Fruit fly (Drosophila melanogaster) whole organism, embryonic: ENCODE data around the gene CG17768.

Experiments used
- Awh ChIP-seq: fragments of 200-800 bp; sonication (Bioruptor generic); IDR thresholded peaks from 2 replicates; pipeline ENCODE4, ENCODE4 v1.3.6; 2022; ENCODE audit warnings: missing biosample characterization, missing genetic modification characterization
- CG10366 ChIP-seq: fragments of 200-800 bp; sonication (Bioruptor generic); IDR thresholded peaks from 2 replicates; pipeline ENCODE4 v1.3.6; 2022; ENCODE audit warnings: missing biosample characterization, missing genetic modification characterization
- CG11247 ChIP-seq: fragments of 200-800 bp; sonication (Bioruptor generic); IDR thresholded peaks from 2 replicates; pipeline ENCODE4 v1.3.6; 2022; ENCODE audit warnings: missing biosample characterization, missing genetic modification characterization
- CG11560 ChIP-seq: fragments of 200-800 bp; sonication (Bioruptor generic); IDR thresholded peaks from 3 replicates; pipeline ENCODE4 v1.3.6; 2022; ENCODE audit warnings: missing biosample characterization, missing genetic modification characterization
- CG12769 ChIP-seq: fragments of 200-800 bp; sonication (Bioruptor generic); optimal IDR thresholded peaks from 2 replicates; lab custom pipeline; 2019; ENCODE audit warnings: missing biosample characterization, mild to moderate bottlenecking, missing genetic modification characterization, moderate library complexity
- CG12942 ChIP-seq: fragments of 200-800 bp; sonication (Bioruptor generic); optimal IDR thresholded peaks from 3 replicates; lab custom pipeline; 2016; ENCODE audit warnings: missing biosample characterization, missing genetic modification characterization
- CG16813 ChIP-seq: fragments of 200-800 bp; sonication (Bioruptor generic); IDR thresholded peaks from 3 replicates; pipeline ENCODE4 v1.3.6; 2022; ENCODE audit warnings: missing biosample characterization, missing genetic modification characterization; ENCODE audit not compliant: partially characterized antibody
- CG1832 ChIP-seq: fragments of 200-800 bp; sonication (Bioruptor generic); optimal IDR thresholded peaks from 2 replicates; lab custom pipeline; 2017; ENCODE audit warnings: missing biosample characterization, mild to moderate bottlenecking, missing genetic modification characterization, inconsistent platforms
- CG2889 ChIP-seq: fragments of 200-800 bp; sonication (Bioruptor generic); IDR thresholded peaks from 3 replicates; pipeline ENCODE4 v1.3.6; 2022; ENCODE audit warnings: missing biosample characterization, missing genetic modification characterization
- CG3065 ChIP-seq: fragments of 200-800 bp; sonication (Bioruptor generic); optimal IDR thresholded peaks from 2 replicates; lab custom pipeline; 2016; ENCODE audit warnings: missing biosample characterization, missing genetic modification characterization
- CG31365 ChIP-seq: fragments of 200-800 bp; sonication (Bioruptor generic); optimal IDR thresholded peaks from 2 replicates; lab custom pipeline; 2018; ENCODE audit warnings: missing biosample characterization, mild to moderate bottlenecking, missing genetic modification characterization
- CG33213 ChIP-seq: fragments of 200-800 bp; sonication (Bioruptor generic); optimal IDR thresholded peaks from 3 replicates; lab custom pipeline; 2016; ENCODE audit warnings: missing biosample characterization, missing genetic modification characterization
- CG34224 ChIP-seq: fragments of 200-800 bp; sonication (Bioruptor generic); IDR thresholded peaks from 3 replicates; pipeline ENCODE4 v1.3.6; 2022; ENCODE audit warnings: missing biosample characterization, missing genetic modification characterization; ENCODE audit not compliant: partially characterized antibody
- CG3726 ChIP-seq: fragments of 200-800 bp; sonication (Bioruptor generic); IDR thresholded peaks from 3 replicates; pipeline ENCODE4, ENCODE4 v1.3.6; 2022; ENCODE audit warnings: missing biosample characterization, missing genetic modification characterization
- CG42726 ChIP-seq: fragments of 200-800 bp; sonication (Bioruptor generic); IDR thresholded peaks from 2 replicates; pipeline ENCODE4 v1.3.6; 2022; ENCODE audit warnings: missing biosample characterization, missing genetic modification characterization; ENCODE audit not compliant: partially characterized antibody
- CG5180 ChIP-seq: fragments of 200-800 bp; sonication (Bioruptor generic); optimal IDR thresholded peaks from 3 replicates; lab custom pipeline; 2017; ENCODE audit warnings: missing biosample characterization, missing genetic modification characterization, mild to moderate bottlenecking, moderate library complexity, missing genetic modification reagents
- CG5245 ChIP-seq: fragments of 200-800 bp; sonication (Bioruptor generic); optimal IDR thresholded peaks from 3 replicates; lab custom pipeline; 2016; ENCODE audit warnings: missing biosample characterization, missing genetic modification characterization
- CG8924 ChIP-seq: fragments of 200-800 bp; optimal IDR thresholded peaks from 3 replicates; lab custom pipeline; 2019; ENCODE audit warnings: missing biosample characterization, mild to moderate bottlenecking, missing genetic modification characterization, moderate library complexity
- CG9797 ChIP-seq: fragments of 200-800 bp; sonication (Bioruptor generic); optimal IDR thresholded peaks from 3 replicates; lab custom pipeline; 2018; ENCODE audit warnings: missing biosample characterization, mild to moderate bottlenecking, missing genetic modification characterization
- CG9932 ChIP-seq: fragments of 200-800 bp; sonication (Bioruptor generic); IDR thresholded peaks from 2 replicates; pipeline ENCODE4 v1.3.6; 2022; ENCODE audit warnings: missing biosample characterization, missing genetic modification characterization
- CrebB ChIP-seq: fragments of 200-800 bp; sonication (Bioruptor generic); optimal IDR thresholded peaks from 3 replicates; lab custom pipeline; 2018; ENCODE audit warnings: missing biosample characterization, mild to moderate bottlenecking, missing genetic modification characterization
- Dll ChIP-seq: fragments of 200-800 bp; sonication (Bioruptor generic); IDR thresholded peaks from 4 replicates; pipeline ENCODE4 v1.3.6; 2022; ENCODE audit warnings: missing biosample characterization, missing genetic modification characterization; ENCODE audit not compliant: partially characterized antibody
- HLHmδ ChIP-seq: fragments of 200-800 bp; sonication (Bioruptor generic); optimal IDR thresholded peaks from 2 replicates; lab custom pipeline; 2018; ENCODE audit warnings: missing biosample characterization, mild to moderate bottlenecking, missing genetic modification characterization, moderate library complexity
- Lhr ChIP-seq: fragments of 200-800 bp; sonication (Bioruptor generic); optimal IDR thresholded peaks from 3 replicates; lab custom pipeline; 2017; ENCODE audit warnings: mild to moderate bottlenecking, missing biosample characterization, missing genetic modification reagents, missing genetic modification characterization
- Med ChIP-seq: fragments of 200-800 bp; sonication (Bioruptor generic); peaks from one replicate; lab custom pipeline; 2016; ENCODE audit warnings: missing biosample characterization, missing genetic modification characterization, mild to moderate bottlenecking, inconsistent platforms, moderate library complexity
- Opbp ChIP-seq: fragments of 200-800 bp; sonication (Bioruptor generic); IDR thresholded peaks from 3 replicates; pipeline ENCODE4 v1.3.6; 2022; ENCODE audit warnings: missing biosample characterization, missing genetic modification characterization; ENCODE audit not compliant: partially characterized antibody
- Sox100B ChIP-seq: fragments of 200-800 bp; sonication (Bioruptor generic); optimal IDR thresholded peaks from 3 replicates; lab custom pipeline; 2018; ENCODE audit warnings: missing biosample characterization, mild to moderate bottlenecking, missing genetic modification characterization
- Spps ChIP-seq: fragments of 200-800 bp; sonication (Bioruptor generic); optimal IDR thresholded peaks from 2 replicates; lab custom pipeline; 2018; ENCODE audit warnings: missing biosample characterization, mild to moderate bottlenecking, missing genetic modification characterization
- TFAM ChIP-seq: fragments of 200-800 bp; sonication (Bioruptor generic); optimal IDR thresholded peaks from 2 replicates; lab custom pipeline; 2017; ENCODE audit warnings: missing biosample characterization, missing genetic modification characterization, inconsistent platforms
- Usf ChIP-seq: fragments of 200-800 bp; sonication (Bioruptor generic); optimal IDR thresholded peaks from 2 replicates; lab custom pipeline; 2017; ENCODE audit warnings: missing genotype, missing biosample characterization, missing genetic modification characterization
- amos ChIP-seq: fragments of 200-800 bp; sonication (Bioruptor generic); IDR thresholded peaks from 2 replicates; pipeline ENCODE4 v1.3.6; 2022; ENCODE audit warnings: missing biosample characterization, missing genetic modification characterization; ENCODE audit not compliant: partially characterized antibody
- ato ChIP-seq: fragments of 200-800 bp; sonication (Bioruptor generic); IDR thresholded peaks from 2 replicates; pipeline ENCODE4 v1.3.6; 2022; ENCODE audit warnings: missing biosample characterization, missing genetic modification characterization; ENCODE audit not compliant: partially characterized antibody
- bsh ChIP-seq, 2 experiments: fragments of 200-800 bp; sonication (Bioruptor generic); optimal IDR thresholded peaks; 2 replicates each; lab custom pipeline; 2017 to 2018; ENCODE audit warnings: mild to moderate bottlenecking in 2 of 2, missing biosample characterization in 2 of 2, missing genetic modification characterization in 2 of 2, moderate library complexity in 1 of 2
- cas ChIP-seq: fragments of 200-800 bp; sonication (Bioruptor generic); IDR thresholded peaks from 2 replicates; pipeline ENCODE4 v1.3.6; 2022; ENCODE audit warnings: missing biosample characterization, missing genetic modification characterization
- chinmo ChIP-seq: fragments of 200-800 bp; sonication (Bioruptor generic); IDR thresholded peaks from 4 replicates; pipeline ENCODE4 v1.3.6; 2022; ENCODE audit warnings: missing biosample characterization, missing genetic modification characterization; ENCODE audit not compliant: partially characterized antibody
- crp ChIP-seq, 2 experiments: fragments of 200-800 bp; sonication (Bioruptor generic); optimal IDR thresholded peaks; 2 replicates in 1 of 2; 3 replicates in 1 of 2; lab custom pipeline; 2017; ENCODE audit warnings: missing biosample characterization in 2 of 2, missing genetic modification characterization in 2 of 2, mild to moderate bottlenecking in 1 of 2, moderate library complexity in 1 of 2
- hth ChIP-seq: fragments of >200 bp; optimal IDR thresholded peaks from 2 replicates; lab custom pipeline; 2017; ENCODE audit warnings: inconsistent platforms
- jumu ChIP-seq: fragments of 200-800 bp; sonication (Bioruptor generic); optimal IDR thresholded peaks from 3 replicates; lab custom pipeline; 2016; ENCODE audit warnings: missing biosample characterization, missing genetic modification characterization
- knrl ChIP-seq: fragments of 200-800 bp; sonication (Bioruptor generic); IDR thresholded peaks from 3 replicates; pipeline ENCODE4 v1.3.6; 2022; ENCODE audit warnings: missing biosample characterization, missing genetic modification characterization; ENCODE audit not compliant: partially characterized antibody
- lmd ChIP-seq: fragments of 200-800 bp; sonication (Bioruptor generic); IDR thresholded peaks from 2 replicates; pipeline ENCODE4 v1.3.6; 2022; ENCODE audit warnings: missing biosample characterization, missing genetic modification characterization
- mld ChIP-seq: fragments of 200-800 bp; sonication (Bioruptor generic); IDR thresholded peaks from 3 replicates; pipeline ENCODE4 v1.3.6; 2022; ENCODE audit warnings: missing biosample characterization, missing genetic modification characterization; ENCODE audit not compliant: partially characterized antibody
- nmo ChIP-seq: fragments of 200-800 bp; sonication (Bioruptor generic); optimal IDR thresholded peaks from 2 replicates; lab custom pipeline; 2018; ENCODE audit warnings: missing biosample characterization, mild to moderate bottlenecking, missing genetic modification characterization, moderate library complexity
- sima ChIP-seq: fragments of 200-800 bp; sonication (Bioruptor generic); optimal IDR thresholded peaks from 2 replicates; lab custom pipeline; 2016; ENCODE audit warnings: missing biosample characterization, missing genetic modification characterization
- slou ChIP-seq: fragments of 200-800 bp; sonication (Bioruptor generic); optimal IDR thresholded peaks from 3 replicates; lab custom pipeline; 2016; ENCODE audit warnings: missing biosample characterization, missing genetic modification characterization
- stwl ChIP-seq: fragments of 200-800 bp; sonication (Bioruptor generic); optimal IDR thresholded peaks from 3 replicates; lab custom pipeline; 2018; ENCODE audit warnings: missing biosample characterization, mild to moderate bottlenecking, missing genetic modification characterization, moderate library complexity
- tin ChIP-seq: fragments of 200-800 bp; sonication (Bioruptor generic); optimal IDR thresholded peaks from 3 replicates; lab custom pipeline; 2016; ENCODE audit warnings: missing biosample characterization, missing genetic modification characterization
- twi ChIP-seq: fragments of 200-800 bp; optimal IDR thresholded peaks from 2 replicates; lab custom pipeline; 2019; ENCODE audit warnings: missing biosample characterization, mild to moderate bottlenecking, missing genetic modification characterization, moderate library complexity
- tx ChIP-seq: fragments of 200-800 bp; sonication (Bioruptor generic); optimal IDR thresholded peaks from 2 replicates; lab custom pipeline; 2016; ENCODE audit warnings: missing biosample characterization, missing genetic modification characterization
- unc-4 ChIP-seq: fragments of 200-800 bp; sonication (Bioruptor generic); IDR thresholded peaks from 2 replicates; pipeline ENCODE4 v1.3.6; 2022; ENCODE audit warnings: missing biosample characterization, missing genetic modification characterization; ENCODE audit not compliant: partially characterized antibody

CG17768 gene

dm6 chr2L:10426534-10427048, 21.6 kb upstream of the CG17768 start, which contains the start of the genes SmB and KdelR (continued):
- TF ChIP-seq tx (GFP tag; lab: Kevin White, UChicago) (no peak), Sox100B (peak; percentile 48), CG34224 (GFP tag; lab: Robert Waterston, UW) (peak; percentile 83), CG10366 (GFP tag; lab: Robert Waterston, UW) (no peak), chinmo (GFP tag; lab: Robert Waterston, UW) (peak; percentile 61; the same call in 1 of the 4 replicates), knrl (GFP tag; lab: Robert Waterston, UW) (peak; percentile 69), Lhr (GFP tag; lab: Kevin White, UChicago) (peak; percentile 56), twi (tag; lab: Kevin White, UChicago) (peak; percentile 17), amos (GFP tag; lab: Robert Waterston, UW) (peak; percentile 67; the same call in 1 of the 2 replicates), bsh (GFP tag; optimal IDR thresholded peaks at IDR 0.05; lab: Kevin White, UChicago) (peak in 1 of 2 experiments; percentile 1), CG11247 (no peak), CG33213 (GFP tag; lab: Kevin White, UChicago) (peak; percentile 4), mld (GFP tag; lab: Robert Waterston, UW) (peak; percentile 76; the same call in 2 of the 3 replicates), Spps (no peak), crp (GFP tag; optimal IDR thresholded peaks at IDR 0.05; lab: Kevin White, UChicago) (peak in 1 of 2 experiments; percentile 54), stwl (peak; percentile 91), CG9797 (GFP tag; lab: Kevin White, UChicago) (peak; percentile 56), CG3065 (GFP tag; lab: Kevin White, UChicago) (no peak), CG8924 (peak; percentile 69), nmo (GFP tag; lab: Kevin White, UChicago) (peak; percentile 41), CrebB (tag; lab: Kevin White, UChicago) (peak; percentile 15), CG11560 (tag; lab: Robert Waterston, UW) (peak; percentile 98), tin (peak; percentile 22), CG9932 (GFP tag; lab: Robert Waterston, UW) (peak; percentile 28; the same call in 1 of the 2 replicates), jumu (peak; percentile 7), CG5180 (no peak)

- TF ChIP-seq CG12942, result no peak
- TF ChIP-seq ato (GFP tag; lab: Robert Waterston, UW), result 0 out of 2 replicates have a peak, but pooled peaks have one; percentile 13
- no peak for TF ChIP-seq lmd
- no peak for TF ChIP-seq TFAM (GFP tag; lab: Kevin White, UChicago)
- TF ChIP-seq cas (GFP tag; lab: Robert Waterston, UW), result no peak
- no peak for TF ChIP-seq CG42726 (GFP tag; lab: Robert Waterston, UW)
- peak; percentile 62 for TF ChIP-seq Med (GFP tag; lab: Kevin White, UChicago)
- no peak for TF ChIP-seq CG5245 (GFP tag; lab: Kevin White, UChicago)
- TF ChIP-seq Usf (GFP tag; lab: Kevin White, UChicago), result no peak
- TF ChIP-seq CG12769 (tag; lab: Kevin White, UChicago), result no peak
- TF ChIP-seq Opbp (GFP tag; lab: Robert Waterston, UW), result 0 out of 3 replicates have a peak, but pooled peaks have one; percentile 4
- no peak for TF ChIP-seq sima
- TF ChIP-seq CG16813 (GFP tag; lab: Robert Waterston, UW), result no peak
- TF ChIP-seq CG1832 (GFP tag; lab: Kevin White, UChicago), result peak; percentile 9
- no peak for TF ChIP-seq stwl
- TF ChIP-seq CG31365 (tag; lab: Kevin White, UChicago), result no peak
- no peak for TF ChIP-seq unc-4
- no peak for TF ChIP-seq Dll (GFP tag; lab: Robert Waterston, UW)
- TF ChIP-seq HLHmδ, result no peak
- TF ChIP-seq CG3726 (GFP tag; lab: Robert Waterston, UW), result 0 out of 3 replicates have a peak, but pooled peaks have one; percentile 16
- no peak for TF ChIP-seq Awh (GFP tag; lab: Robert Waterston, UW)
- no peak for TF ChIP-seq CrebB (tag; lab: Kevin White, UChicago)
- TF ChIP-seq slou (GFP tag; lab: Kevin White, UChicago), result no peak
- no peak for TF ChIP-seq hth (lab: Kevin White, UChicago)
- TF ChIP-seq CG2889 (GFP tag; lab: Robert Waterston, UW), result no peak
Observed at dm6 chr2L:10425599-10425998, 20.6 kb upstream of the CG17768 start.
